Fruit fly (Drosophila melanogaster): Measurements from ENCODE around the gene wupA.

Gene wupA

DNA sequence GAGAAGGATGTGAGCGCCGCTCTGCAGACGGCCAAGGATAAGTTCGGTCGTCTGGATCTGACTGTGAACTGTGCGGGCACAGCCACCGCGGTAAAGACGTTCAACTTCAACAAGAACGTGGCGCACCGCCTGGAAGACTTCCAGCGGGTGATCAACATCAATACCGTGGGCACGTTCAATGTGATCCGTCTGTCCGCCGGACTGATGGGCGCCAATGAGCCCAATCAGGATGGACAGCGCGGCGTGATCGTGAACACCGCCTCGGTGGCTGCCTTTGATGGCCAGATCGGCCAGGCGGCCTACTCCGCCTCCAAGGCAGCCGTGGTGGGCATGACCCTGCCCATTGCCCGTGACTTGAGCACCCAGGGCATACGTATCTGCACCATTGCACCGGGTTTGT is 24.6 kb downstream of the wupA start:
- TF ChIP-seq CG8301 (tag; optimal IDR thresholded peaks at IDR 0.05), result no peak
- no peak for TF ChIP-seq CG13204 (GFP tag; optimal IDR thresholded peaks at IDR 0.05)
- TF ChIP-seq CG12605 (GFP tag; IDR thresholded peaks at IDR 0.05), result no peak
- no peak for TF ChIP-seq Snoo (tag; optimal IDR thresholded peaks at IDR 0.05)
- TF ChIP-seq CG10348 (GFP tag; IDR thresholded peaks at IDR 0.05), result no peak
- TF ChIP-seq CG17806 (tag; optimal IDR thresholded peaks at IDR 0.05), result no peak
- TF ChIP-seq D1 (tag; optimal IDR thresholded peaks at IDR 0.05), result no peak

DNA sequence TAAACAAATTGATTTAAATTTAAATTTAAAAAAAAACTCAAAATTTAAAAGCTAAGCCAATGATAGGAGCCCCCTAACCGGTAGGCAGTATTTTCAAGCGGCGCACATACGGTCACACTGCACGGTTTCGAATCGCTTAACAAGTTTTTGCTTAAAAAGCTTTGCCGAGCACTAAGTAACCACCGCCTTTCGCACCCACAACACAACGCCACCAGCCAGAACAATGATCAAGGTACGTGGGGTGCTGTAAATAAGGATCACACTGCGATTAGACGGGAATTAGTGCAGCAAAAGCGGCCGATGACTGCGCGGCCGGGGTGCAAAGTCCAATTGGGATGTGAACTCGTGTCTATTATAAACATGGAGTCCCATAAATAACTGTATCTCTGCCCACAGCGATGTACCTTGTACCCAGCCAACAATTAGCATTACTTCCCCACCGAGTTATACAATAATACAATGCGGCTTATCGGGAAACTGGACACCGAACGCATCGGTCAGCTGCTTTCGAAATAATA is 25.5 kb downstream of the wupA start, which contains the start of gene scu:
TSS of gene scu (plus strand) at position 101 of the 518 bp plus-strand sequence.
- peak; percentile 79 for TF ChIP-seq CG14655 (GFP tag; optimal IDR thresholded peaks at IDR 0.05)
- TF ChIP-seq fd96Ca (GFP tag; IDR thresholded peaks at IDR 0.05), result peak; percentile 55; the same call in 1 of the 3 replicates
- TF ChIP-seq Ets98B (GFP tag; IDR thresholded peaks at IDR 0.05), result peak; percentile 67
- TF ChIP-seq Snoo (tag; optimal IDR thresholded peaks at IDR 0.05), result peak; percentile 58
- TF ChIP-seq Pif1B (GFP tag; optimal IDR thresholded peaks at IDR 0.05), result peak; percentile 83
- TF ChIP-seq CG4496 (GFP tag; IDR thresholded peaks at IDR 0.05), result peak; percentile 79
- TF ChIP-seq EcR (GFP tag; optimal IDR thresholded peaks at IDR 0.05), result peak; percentile 42
- peak; percentile 70 for TF ChIP-seq CG8301 (tag; optimal IDR thresholded peaks at IDR 0.05)
- TF ChIP-seq CG12605 (GFP tag; IDR thresholded peaks at IDR 0.05), result peak; percentile 81; the same call in 1 of the 2 replicates
- no peak for TF ChIP-seq D1 (tag; optimal IDR thresholded peaks at IDR 0.05)
- peak; percentile 29 for TF ChIP-seq CG9948 (tag; optimal IDR thresholded peaks at IDR 0.05)
- TF ChIP-seq CG34367 (tag; optimal IDR thresholded peaks at IDR 0.05), result peak; percentile 73
- TF ChIP-seq CG32121 (GFP tag; IDR thresholded peaks at IDR 0.05), result peak; percentile 52; the same call in 1 of the 2 replicates
- peak; percentile 95 for TF ChIP-seq gl (tag; optimal IDR thresholded peaks at IDR 0.05)
- TF ChIP-seq CG17806 (tag; optimal IDR thresholded peaks at IDR 0.05), result peak; percentile 50
- no peak for TF ChIP-seq CG10348 (GFP tag; IDR thresholded peaks at IDR 0.05)
- TF ChIP-seq CG15710 (tag; optimal IDR thresholded peaks at IDR 0.05), result peak; percentile 37
- TF ChIP-seq CG13204 (GFP tag; optimal IDR thresholded peaks at IDR 0.05), result peak; percentile 83
- peak; percentile 59 for TF ChIP-seq CG8159 (tag; optimal IDR thresholded peaks at IDR 0.05)
- TF ChIP-seq Pif1A (GFP tag; optimal IDR thresholded peaks at IDR 0.05), result peak; percentile 79
- TF ChIP-seq rn (GFP tag; IDR thresholded peaks at IDR 0.05), result no peak

DNA sequence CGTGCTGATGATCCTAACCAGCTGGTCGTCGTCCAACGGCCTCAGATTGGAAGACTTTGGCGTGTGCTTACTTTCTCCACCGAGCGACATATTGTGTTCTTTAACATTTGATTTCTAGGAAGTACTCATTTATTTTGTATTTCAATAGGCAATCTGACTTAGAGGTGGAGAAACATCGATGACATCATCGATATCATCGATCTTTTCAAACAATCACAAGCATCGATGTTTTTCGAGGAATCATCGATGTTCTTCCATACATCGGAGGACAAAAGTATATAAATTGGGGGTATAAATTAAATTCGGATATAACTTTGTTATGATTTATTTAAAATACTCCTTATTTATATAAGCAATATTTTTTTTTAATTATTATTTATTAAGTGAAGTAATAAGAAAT is 26.4 kb downstream of the wupA start, which contains the start of gene Swt1:
TSS of gene Swt1 (minus strand) at position 177 of the 400 bp plus-strand sequence.
- TF ChIP-seq CG34367 (tag; optimal IDR thresholded peaks at IDR 0.05) (no peak), Pif1A (GFP tag; optimal IDR thresholded peaks at IDR 0.05) (no peak), CG8159 (tag; optimal IDR thresholded peaks at IDR 0.05) (no peak), CG8301 (tag; optimal IDR thresholded peaks at IDR 0.05) (no peak), CG15710 (tag; optimal IDR thresholded peaks at IDR 0.05) (no peak), CG32121 (GFP tag; IDR thresholded peaks at IDR 0.05) (no peak), Snoo (tag; optimal IDR thresholded peaks at IDR 0.05) (no peak), CG13204 (GFP tag; optimal IDR thresholded peaks at IDR 0.05) (no peak), CG4496 (GFP tag; IDR thresholded peaks at IDR 0.05) (no peak)

DNA sequence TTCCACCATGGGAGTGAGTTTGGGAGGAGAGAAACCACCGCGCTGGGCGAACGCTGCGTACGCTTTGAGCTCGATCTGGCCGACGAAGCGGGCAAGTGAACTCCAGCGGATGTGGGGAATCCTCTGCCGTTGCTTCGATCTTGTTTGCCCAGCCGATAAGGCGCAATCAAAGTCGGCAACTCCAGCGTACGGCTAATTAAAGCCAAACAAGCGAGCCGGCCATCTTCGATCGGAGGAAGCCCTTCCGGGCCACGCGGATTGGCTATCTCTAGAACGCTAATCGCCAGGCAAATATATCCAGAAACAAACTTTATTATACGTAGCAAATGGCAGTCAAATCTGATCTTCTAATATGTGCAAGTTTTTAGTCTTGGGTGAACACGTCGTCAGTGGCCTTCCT is 28.3 kb downstream of the wupA start, which contains the start of gene CG7536:
TSS of gene CG7536 (minus strand) at position 101 of the 400 bp plus-strand sequence.
- no peak for TF ChIP-seq CG12605 (GFP tag; IDR thresholded peaks at IDR 0.05)
- no peak for TF ChIP-seq CG8159 (tag; optimal IDR thresholded peaks at IDR 0.05)
- no peak for TF ChIP-seq CG15710 (tag; optimal IDR thresholded peaks at IDR 0.05)
- TF ChIP-seq CG10348 (GFP tag; IDR thresholded peaks at IDR 0.05), result no peak
- no peak for TF ChIP-seq Ets98B (GFP tag; IDR thresholded peaks at IDR 0.05)
- TF ChIP-seq Snoo (tag; optimal IDR thresholded peaks at IDR 0.05), result no peak
- no peak for TF ChIP-seq D1 (tag; optimal IDR thresholded peaks at IDR 0.05)
- no peak for TF ChIP-seq CG14655 (GFP tag; optimal IDR thresholded peaks at IDR 0.05)
- no peak for TF ChIP-seq gl (tag; optimal IDR thresholded peaks at IDR 0.05)
- TF ChIP-seq CG34367 (tag; optimal IDR thresholded peaks at IDR 0.05), result no peak
- no peak for TF ChIP-seq CG13204 (GFP tag; optimal IDR thresholded peaks at IDR 0.05)
- no peak for TF ChIP-seq EcR (GFP tag; optimal IDR thresholded peaks at IDR 0.05)
- no peak for TF ChIP-seq CG8301 (tag; optimal IDR thresholded peaks at IDR 0.05)
- no peak for TF ChIP-seq rn (GFP tag; IDR thresholded peaks at IDR 0.05)
- TF ChIP-seq fd96Ca (GFP tag; IDR thresholded peaks at IDR 0.05), result no peak
- TF ChIP-seq Pif1A (GFP tag; optimal IDR thresholded peaks at IDR 0.05), result no peak
- no peak for TF ChIP-seq CG32121 (GFP tag; IDR thresholded peaks at IDR 0.05)
- no peak for TF ChIP-seq CG4496 (GFP tag; IDR thresholded peaks at IDR 0.05)
- TF ChIP-seq Pif1B (GFP tag; optimal IDR thresholded peaks at IDR 0.05), result no peak
- no peak for TF ChIP-seq CG9948 (tag; optimal IDR thresholded peaks at IDR 0.05)

DNA sequence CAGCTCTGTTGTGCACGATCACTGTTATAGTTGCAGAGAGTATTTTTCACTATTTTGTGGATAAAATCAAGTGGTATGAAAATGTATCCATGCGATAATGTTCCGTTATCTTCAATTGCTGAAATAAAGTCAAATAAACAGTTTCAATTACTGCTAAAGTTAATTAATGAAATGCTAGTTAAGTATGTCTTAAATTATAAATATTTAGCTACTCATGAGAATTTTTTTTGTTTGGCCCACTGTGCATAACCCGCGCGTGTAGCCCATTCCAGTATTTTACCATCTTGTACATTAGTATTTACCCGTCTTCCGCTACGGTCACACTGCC is 31.3 kb downstream of the wupA start, which contains the start of gene Ada3:
TSS of gene Ada3 (plus strand) at position 292 of the 328 bp plus-strand sequence.
- TF ChIP-seq fd96Ca (GFP tag; IDR thresholded peaks at IDR 0.05), result peak; percentile 59; the same call in 2 of the 3 replicates
- TF ChIP-seq CG10348 (GFP tag; IDR thresholded peaks at IDR 0.05), result no peak
- peak; percentile 77 for TF ChIP-seq CG4496 (GFP tag; IDR thresholded peaks at IDR 0.05)
- peak; percentile 36 for TF ChIP-seq Pif1B (GFP tag; optimal IDR thresholded peaks at IDR 0.05)
- peak; percentile 48 for TF ChIP-seq CG34367 (tag; optimal IDR thresholded peaks at IDR 0.05)
- TF ChIP-seq rn (GFP tag; IDR thresholded peaks at IDR 0.05), result peak; percentile 30; the same call in 1 of the 2 replicates
- TF ChIP-seq CG13204 (GFP tag; optimal IDR thresholded peaks at IDR 0.05), result peak; percentile 18
- 0 out of 2 replicates have a peak, but pooled peaks have one; percentile 22 for TF ChIP-seq CG12605 (GFP tag; IDR thresholded peaks at IDR 0.05)
- peak; percentile 71 for TF ChIP-seq CG9948 (tag; optimal IDR thresholded peaks at IDR 0.05)
- TF ChIP-seq EcR (GFP tag; optimal IDR thresholded peaks at IDR 0.05), result no peak
- TF ChIP-seq CG17806 (tag; optimal IDR thresholded peaks at IDR 0.05), result peak; percentile 57
- TF ChIP-seq Snoo (tag; optimal IDR thresholded peaks at IDR 0.05), result peak; percentile 70
- peak; percentile 74 for TF ChIP-seq CG15710 (tag; optimal IDR thresholded peaks at IDR 0.05)
- TF ChIP-seq Pif1A (GFP tag; optimal IDR thresholded peaks at IDR 0.05), result peak; percentile 62
- TF ChIP-seq CG32121 (GFP tag; IDR thresholded peaks at IDR 0.05), result 0 out of 2 replicates have a peak, but pooled peaks have one; percentile 27
- peak; percentile 60 for TF ChIP-seq CG8301 (tag; optimal IDR thresholded peaks at IDR 0.05)
- TF ChIP-seq gl (tag; optimal IDR thresholded peaks at IDR 0.05), result no peak
- TF ChIP-seq CG8159 (tag; optimal IDR thresholded peaks at IDR 0.05), result peak; percentile 72
- peak; percentile 73 for TF ChIP-seq CG14655 (GFP tag; optimal IDR thresholded peaks at IDR 0.05)
- TF ChIP-seq D1 (tag; optimal IDR thresholded peaks at IDR 0.05), result no peak
- peak; percentile 66 for TF ChIP-seq Ets98B (GFP tag; IDR thresholded peaks at IDR 0.05)

All from whole organism, pupa.